Worm (Caenorhabditis elegans) whole organism, L2 larva: Measurements from ENCODE around the gene R07C12.3.

Experiments
- ZK546.5 ChIP-seq: sonication (generic microtip); optimal IDR thresholded peaks from 2 replicates; lab custom pipeline; 2017; ENCODE audit warnings: missing biosample characterization, missing genetic modification characterization
- lin-13 ChIP-seq: fragments of 150-350 bp; optimal IDR thresholded peaks from 2 replicates; lab custom pipeline; 2014; ENCODE audit warnings: missing biosample characterization, missing genetic modification reagents, missing genetic modification characterization
- nhr-11 ChIP-seq: fragments of 150-350 bp; optimal IDR thresholded peaks from 2 replicates; lab custom pipeline; 2014; ENCODE audit warnings: missing biosample characterization, missing genetic modification characterization
- nhr-25 ChIP-seq: fragments of 150-350 bp; sonication (generic microtip); optimal IDR thresholded peaks from 3 replicates; lab custom pipeline; 2014; ENCODE audit warnings: missing biosample characterization, missing genetic modification characterization
- nhr-6 ChIP-seq: fragments of 150-350 bp; optimal IDR thresholded peaks from 2 replicates; lab custom pipeline; 2014; ENCODE audit warnings: missing biosample characterization, missing genetic modification characterization
- ztf-11 ChIP-seq: sonication (generic microtip); optimal IDR thresholded peaks from 2 replicates; lab custom pipeline; 2017; ENCODE audit warnings: missing biosample characterization, missing genetic modification characterization

- TF ChIP-seq ztf-11 (tag; lab: Kevin White, UChicago) (no peak), nhr-6 (no peak), nhr-11 (no peak), lin-13 (GFP tag; lab: Kevin White, UChicago) (no peak), ZK546.5 (tag; lab: Kevin White, UChicago) (no peak), nhr-25 (no peak)
Observed at ce11 chrIV:4141311-4141710, 3.6 kb upstream of the R07C12.3 start, which contains the start of gene F49F1.11.
